Fruit fly (Drosophila melanogaster) whole organism, embryonic: ENCODE measurements around the gene MsrA.

ENCODE experiments used
- CG11696 ChIP-seq: fragments of 200-800 bp; sonication (Bioruptor generic); IDR thresholded peaks from 2 replicates; pipeline ENCODE4 v1.3.6; 2022; ENCODE audit warnings: missing biosample characterization, missing genetic modification characterization
- CG12155 ChIP-seq: fragments of 200-800 bp; sonication (Bioruptor generic); optimal IDR thresholded peaks from 3 replicates; lab custom pipeline; 2016; ENCODE audit warnings: missing biosample characterization, missing genetic modification characterization
- CG13624 ChIP-seq: fragments of 200-800 bp; sonication (Bioruptor generic); optimal IDR thresholded peaks from 2 replicates; lab custom pipeline; 2016; ENCODE audit warnings: missing biosample characterization, missing genetic modification characterization
- CG13775 ChIP-seq: fragments of 200-800 bp; sonication (Bioruptor generic); optimal IDR thresholded peaks from 3 replicates; lab custom pipeline; 2017; ENCODE audit warnings: missing biosample characterization, mild to moderate bottlenecking, missing genetic modification characterization
- CG15011 ChIP-seq: fragments of 200-800 bp; sonication (Bioruptor generic); optimal IDR thresholded peaks from 3 replicates; lab custom pipeline; 2018; ENCODE audit warnings: missing biosample characterization, mild to moderate bottlenecking, missing genetic modification characterization
- CG16779 ChIP-seq: fragments of 200-800 bp; sonication (Bioruptor generic); IDR thresholded peaks from 2 replicates; pipeline ENCODE4 v1.3.6; 2022; ENCODE audit warnings: missing biosample characterization, missing genetic modification characterization
- CG16813 ChIP-seq: fragments of 200-800 bp; sonication (Bioruptor generic); IDR thresholded peaks from 3 replicates; pipeline ENCODE4 v1.3.6; 2022; ENCODE audit warnings: missing biosample characterization, missing genetic modification characterization; ENCODE audit not compliant: partially characterized antibody
- CG17612 ChIP-seq: fragments of 200-800 bp; sonication (Bioruptor generic); IDR thresholded peaks from 2 replicates; pipeline ENCODE4 v1.3.6; 2022; ENCODE audit warnings: missing biosample characterization, missing genetic modification characterization
- CG18599 ChIP-seq: fragments of 200-800 bp; sonication (Bioruptor generic); optimal IDR thresholded peaks from 3 replicates; lab custom pipeline; 2017; ENCODE audit warnings: missing biosample characterization, missing genetic modification characterization, mild to moderate bottlenecking, moderate library complexity, missing genetic modification reagents
- CG34422 ChIP-seq: fragments of 200-800 bp; sonication (Bioruptor generic); IDR thresholded peaks from 3 replicates; pipeline ENCODE4 v1.3.6; 2022; ENCODE audit warnings: missing biosample characterization, missing genetic modification characterization
- CG4854 ChIP-seq: fragments of 200-800 bp; sonication (Bioruptor generic); optimal IDR thresholded peaks from 2 replicates; lab custom pipeline; 2016; ENCODE audit warnings: missing biosample characterization, missing genetic modification characterization, inconsistent platforms
- CG6272 ChIP-seq: fragments of 200-800 bp; sonication (Bioruptor generic); IDR thresholded peaks from 2 replicates; pipeline ENCODE4 v1.3.6; 2022; ENCODE audit warnings: missing biosample characterization, missing genetic modification characterization
- CG7271 ChIP-seq: fragments of 200-800 bp; sonication (Bioruptor generic); optimal IDR thresholded peaks from 2 replicates; lab custom pipeline; 2018; ENCODE audit warnings: missing biosample characterization, mild to moderate bottlenecking, missing genetic modification characterization, moderate library complexity
- CG7839 ChIP-seq: fragments of 200-800 bp; sonication (Bioruptor generic); optimal IDR thresholded peaks from 3 replicates; lab custom pipeline; 2018; ENCODE audit warnings: missing biosample characterization, mild to moderate bottlenecking, missing genetic modification characterization, moderate library complexity
- CG7987 ChIP-seq: fragments of 200-800 bp; sonication (Bioruptor generic); optimal IDR thresholded peaks from 2 replicates; lab custom pipeline; 2018; ENCODE audit warnings: missing biosample characterization, mild to moderate bottlenecking, missing genetic modification characterization, moderate library complexity
- CG9609 ChIP-seq: fragments of 200-800 bp; sonication (Bioruptor generic); optimal IDR thresholded peaks from 3 replicates; lab custom pipeline; 2016; ENCODE audit warnings: missing biosample characterization, missing genetic modification characterization
- Camta ChIP-seq: fragments of 200-800 bp; sonication (Bioruptor generic); optimal IDR thresholded peaks from 2 replicates; lab custom pipeline; 2016; ENCODE audit warnings: missing biosample characterization, missing genetic modification characterization
- Dfd ChIP-seq, 2 experiments: fragments of >200 bp; optimal IDR thresholded peaks; 2 replicates each; lab custom pipeline; 2017; ENCODE audit warnings: missing biosample characterization in 2 of 2, missing genetic modification characterization in 2 of 2
- Dp ChIP-seq: fragments of 200-800 bp; sonication (Bioruptor generic); optimal IDR thresholded peaks from 2 replicates; lab custom pipeline; 2018; ENCODE audit warnings: missing biosample characterization, mild to moderate bottlenecking, missing genetic modification characterization, moderate library complexity
- ERR ChIP-seq: fragments of 200-800 bp; sonication (Bioruptor generic); optimal IDR thresholded peaks from 2 replicates; lab custom pipeline; 2016; ENCODE audit warnings: missing biosample characterization, missing genetic modification characterization
- H15 ChIP-seq: fragments of 200-800 bp; sonication (Bioruptor generic); IDR thresholded peaks from 3 replicates; pipeline ENCODE4 v1.3.6; 2022; ENCODE audit warnings: missing biosample characterization, missing genetic modification characterization
- HmgD ChIP-seq: fragments of 200-800 bp; sonication (Bioruptor generic); optimal IDR thresholded peaks from 3 replicates; lab custom pipeline; 2016; ENCODE audit warnings: missing biosample characterization, missing genetic modification characterization
- Kr ChIP-seq: fragments of 200-800 bp; sonication (Bioruptor generic); optimal IDR thresholded peaks from 2 replicates; lab custom pipeline; 2017; ENCODE audit warnings: missing biosample characterization, mild to moderate bottlenecking, missing genetic modification characterization
- Nf-YB ChIP-seq: fragments of 200-800 bp; sonication (Bioruptor generic); optimal IDR thresholded peaks from 3 replicates; lab custom pipeline; 2019; ENCODE audit warnings: missing biosample characterization, mild to moderate bottlenecking, missing genetic modification characterization, moderate library complexity
- Oli ChIP-seq: fragments of 200-800 bp; sonication (Bioruptor generic); optimal IDR thresholded peaks from 2 replicates; lab custom pipeline; 2018; ENCODE audit warnings: missing biosample characterization, mild to moderate bottlenecking, missing genetic modification characterization, moderate library complexity
- Stat92E ChIP-seq, 3 experiments: fragments of >200 bp in 2 of 3; fragments of 200-800 bp in 1 of 3; sonication (Bioruptor generic) in 1 of 3; optimal IDR thresholded peaks; 2 replicates each; lab custom pipeline; 2017 to 2019; ENCODE audit warnings: missing biosample characterization in 3 of 3, missing genetic modification characterization in 3 of 3, mild to moderate bottlenecking in 1 of 3, moderate library complexity in 1 of 3
- Xbp1 ChIP-seq: fragments of 200-800 bp; sonication (Bioruptor generic); optimal IDR thresholded peaks from 3 replicates; lab custom pipeline; 2016; ENCODE audit warnings: missing biosample characterization, mild to moderate bottlenecking, missing genetic modification characterization
- aop ChIP-seq: fragments of 200-800 bp; sonication (Bioruptor generic); IDR thresholded peaks from 2 replicates; pipeline ENCODE4 v1.3.6; 2022; ENCODE audit warnings: missing biosample characterization, missing genetic modification characterization
- bsh ChIP-seq, 2 experiments: fragments of 200-800 bp; sonication (Bioruptor generic); optimal IDR thresholded peaks; 2 replicates each; lab custom pipeline; 2017 to 2018; ENCODE audit warnings: mild to moderate bottlenecking in 2 of 2, missing biosample characterization in 2 of 2, missing genetic modification characterization in 2 of 2, moderate library complexity in 1 of 2
- chn ChIP-seq: fragments of 200-800 bp; sonication (Bioruptor generic); optimal IDR thresholded peaks from 2 replicates; lab custom pipeline; 2016; ENCODE audit warnings: missing biosample characterization, missing genetic modification characterization
- crp ChIP-seq, 2 experiments: fragments of 200-800 bp; sonication (Bioruptor generic); optimal IDR thresholded peaks; 2 replicates in 1 of 2; 3 replicates in 1 of 2; lab custom pipeline; 2017; ENCODE audit warnings: missing biosample characterization in 2 of 2, missing genetic modification characterization in 2 of 2, mild to moderate bottlenecking in 1 of 2, moderate library complexity in 1 of 2
- fd96Cb ChIP-seq: fragments of 200-800 bp; sonication (Bioruptor generic); optimal IDR thresholded peaks from 2 replicates; lab custom pipeline; 2018; ENCODE audit warnings: missing biosample characterization, mild to moderate bottlenecking, missing genetic modification characterization, moderate library complexity
- fru ChIP-seq: fragments of >200 bp; optimal IDR thresholded peaks from 2 replicates; lab custom pipeline; 2017
- gfzf ChIP-seq: fragments of 200-800 bp; sonication (Bioruptor generic); optimal IDR thresholded peaks from 2 replicates; lab custom pipeline; 2016; ENCODE audit warnings: missing biosample characterization, mild to moderate bottlenecking, missing genetic modification characterization, moderate library complexity
- gt ChIP-seq: fragments of 200-800 bp; sonication (Bioruptor generic); IDR thresholded peaks from 2 replicates; pipeline ENCODE4 v1.3.6; 2022; ENCODE audit warnings: missing biosample characterization, missing genetic modification characterization
- hkb ChIP-seq, 2 experiments: fragments of 200-800 bp in 1 of 2; fragments of >200 bp in 1 of 2; sonication (Bioruptor generic) in 1 of 2; IDR thresholded peaks in 1 of 2; optimal IDR thresholded peaks in 1 of 2; 2 replicates each; pipeline versions ENCODE4 v1.3.6 to Lab custom; 2017 to 2022; ENCODE audit warnings: missing biosample characterization in 1 of 2, missing genetic modification characterization in 1 of 2
- ind ChIP-seq: fragments of 200-800 bp; sonication (Bioruptor generic); optimal IDR thresholded peaks from 3 replicates; lab custom pipeline; 2016; ENCODE audit warnings: missing biosample characterization, missing genetic modification characterization
- nerfin-2 ChIP-seq: fragments of 200-800 bp; sonication (Bioruptor generic); IDR thresholded peaks from 2 replicates; pipeline ENCODE4 v1.3.6; 2022; ENCODE audit warnings: missing biosample characterization, missing genetic modification characterization; ENCODE audit not compliant: partially characterized antibody
- otp ChIP-seq: fragments of 200-800 bp; sonication (Bioruptor generic); IDR thresholded peaks from 3 replicates; pipeline ENCODE4, ENCODE4 v1.3.6; 2022; ENCODE audit warnings: missing biosample characterization, missing genetic modification characterization
- pho ChIP-seq: fragments of 200-800 bp; sonication (Bioruptor generic); optimal IDR thresholded peaks from 2 replicates; lab custom pipeline; 2016; ENCODE audit warnings: missing biosample characterization, missing genetic modification characterization
- pros ChIP-seq: fragments of 200-800 bp; sonication (Bioruptor generic); optimal IDR thresholded peaks from 3 replicates; lab custom pipeline; 2019; ENCODE audit warnings: missing biosample characterization, mild to moderate bottlenecking, missing genetic modification characterization, moderate library complexity
- ro ChIP-seq: fragments of 200-800 bp; sonication (Bioruptor generic); IDR thresholded peaks from 2 replicates; pipeline ENCODE4 v1.3.6; 2022; ENCODE audit warnings: missing biosample characterization, missing genetic modification characterization
- scrt ChIP-seq: fragments of 200-800 bp; sonication (Bioruptor generic); optimal IDR thresholded peaks from 2 replicates; lab custom pipeline; 2018; ENCODE audit warnings: missing biosample characterization, mild to moderate bottlenecking, missing genetic modification characterization, moderate library complexity
- shn ChIP-seq: fragments of 200-800 bp; sonication (Bioruptor generic); optimal IDR thresholded peaks from 3 replicates; lab custom pipeline; 2016; ENCODE audit warnings: missing biosample characterization, missing genetic modification characterization
- sim ChIP-seq: fragments of 200-800 bp; sonication (Bioruptor generic); IDR thresholded peaks from 2 replicates; pipeline ENCODE4 v1.3.6; 2022; ENCODE audit warnings: missing biosample characterization, missing genetic modification characterization
- slou ChIP-seq: fragments of 200-800 bp; sonication (Bioruptor generic); optimal IDR thresholded peaks from 3 replicates; lab custom pipeline; 2016; ENCODE audit warnings: missing biosample characterization, missing genetic modification characterization
- yki ChIP-seq: fragments of >200 bp; optimal IDR thresholded peaks from 3 replicates; lab custom pipeline; 2018
- zf30C ChIP-seq: fragments of 200-800 bp; sonication (Bioruptor generic); optimal IDR thresholded peaks from 3 replicates; lab custom pipeline; 2018; ENCODE audit warnings: missing biosample characterization, mild to moderate bottlenecking, missing genetic modification characterization
- zfh1 ChIP-seq: fragments of 200-800 bp; sonication (Bioruptor generic); IDR thresholded peaks from 3 replicates; pipeline ENCODE4 v1.3.6; 2022; ENCODE audit warnings: missing biosample characterization, missing genetic modification characterization

MsrA gene

dm6 chr3L:15497902-15498301 is 12.9 kb upstream of the MsrA start, which contains the start of gene CG7276:
Gene CG7276 (plus strand): TSS chr3L:15498202.
- no peak for TF ChIP-seq CG11696
- TF ChIP-seq CG7839 (tag; lab: Kevin White, UChicago): no peak
- TF ChIP-seq Stat92E (GFP tag; optimal IDR thresholded peaks at IDR 0.05; lab: Kevin White, UChicago): no peak
- TF ChIP-seq CG7987 (GFP tag; lab: Kevin White, UChicago): no peak
- no peak for TF ChIP-seq gt (GFP tag; lab: Robert Waterston, UW)
- no peak for TF ChIP-seq Dfd (GFP tag; optimal IDR thresholded peaks at IDR 0.05; lab: Kevin White, UChicago)
- TF ChIP-seq nerfin-2 (GFP tag; lab: Robert Waterston, UW): no peak
- no peak for TF ChIP-seq CG12155
- TF ChIP-seq chn (GFP tag; lab: Kevin White, UChicago): no peak
- TF ChIP-seq H15 (GFP tag; lab: Robert Waterston, UW): no peak
- no peak for TF ChIP-seq sim
- TF ChIP-seq CG13624 (GFP tag; lab: Kevin White, UChicago): no peak
- no peak for TF ChIP-seq fd96Cb (tag; lab: Kevin White, UChicago)
- no peak for TF ChIP-seq CG15011 (GFP tag; lab: Kevin White, UChicago)
- no peak for TF ChIP-seq CG7271 (tag; lab: Kevin White, UChicago)
- TF ChIP-seq Camta (GFP tag; lab: Kevin White, UChicago): no peak
- TF ChIP-seq Dp (GFP tag; lab: Kevin White, UChicago): no peak
- TF ChIP-seq bsh (GFP tag; optimal IDR thresholded peaks at IDR 0.05; lab: Kevin White, UChicago): no peak
- no peak for TF ChIP-seq zfh1 (GFP tag; lab: Robert Waterston, UW)
- TF ChIP-seq, all 482 proteins: peak for 0

dm6 chr3L:15498745-15499144 is 12.1 kb upstream of the MsrA start, which contains the start of gene CG7275:
Gene CG7275 (plus strand): TSS chr3L:15498959.
- TF ChIP-seq CG13775: no peak
- TF ChIP-seq nerfin-2 (GFP tag; lab: Robert Waterston, UW): peak; percentile 23; the same call in 1 of the 2 replicates
- no peak for TF ChIP-seq yki
- no peak for TF ChIP-seq Xbp1 (GFP tag; lab: Kevin White, UChicago)
- no peak for TF ChIP-seq CG11696
- TF ChIP-seq ro (GFP tag; lab: Robert Waterston, UW): no peak
- TF ChIP-seq gfzf (GFP tag; lab: Kevin White, UChicago): peak; percentile 26
- no peak for TF ChIP-seq slou (GFP tag; lab: Kevin White, UChicago)
- TF ChIP-seq CG16813: peak; percentile 37; the same call in 2 of the 3 replicates
- no peak for TF ChIP-seq aop (GFP tag; lab: Robert Waterston, UW)
- no peak for TF ChIP-seq Oli
- peak; percentile 53; the same call in 1 of the 3 replicates for TF ChIP-seq CG34422 (GFP tag; lab: Robert Waterston, UW)
- TF ChIP-seq scrt (GFP tag; lab: Kevin White, UChicago): no peak
- no peak for TF ChIP-seq CG16779 (GFP tag; lab: Robert Waterston, UW)
- no peak for TF ChIP-seq otp (GFP tag; lab: Robert Waterston, UW)
- no peak for TF ChIP-seq CG17612 (GFP tag; lab: Robert Waterston, UW)
- TF ChIP-seq shn (GFP tag; lab: Kevin White, UChicago): no peak
- no peak for TF ChIP-seq ind (GFP tag; lab: Kevin White, UChicago)
- peak; percentile 26 for TF ChIP-seq hkb (optimal IDR thresholded peaks at IDR 0.05; lab: Kevin White, UChicago)
- TF ChIP-seq hkb (GFP tag; IDR thresholded peaks at IDR 0.05; lab: Robert Waterston, UW): no peak
- TF ChIP-seq H15 (GFP tag; lab: Robert Waterston, UW): no peak
- no peak for TF ChIP-seq CG4854 (GFP tag; lab: Kevin White, UChicago)
- TF ChIP-seq fru (lab: Kevin White, UChicago): no peak
- no peak for TF ChIP-seq Stat92E (GFP tag; optimal IDR thresholded peaks at IDR 0.05; lab: Kevin White, UChicago)
- TF ChIP-seq CG9609 (GFP tag; lab: Kevin White, UChicago): no peak
- TF ChIP-seq CG18599 (GFP tag; lab: Kevin White, UChicago): no peak
- TF ChIP-seq CG6272 (GFP tag; lab: Robert Waterston, UW): no peak
- no peak for TF ChIP-seq ERR (GFP tag; lab: Kevin White, UChicago)
- TF ChIP-seq pho (GFP tag; lab: Kevin White, UChicago): no peak
- no peak for TF ChIP-seq HmgD
- no peak for TF ChIP-seq pros (GFP tag; lab: Kevin White, UChicago)
- TF ChIP-seq Kr (GFP tag; lab: Kevin White, UChicago): no peak
- TF ChIP-seq Nf-YB: no peak
- no peak for TF ChIP-seq zf30C (GFP tag; lab: Kevin White, UChicago)
- no peak for TF ChIP-seq fd96Cb (tag; lab: Kevin White, UChicago)
- TF ChIP-seq crp (GFP tag; optimal IDR thresholded peaks at IDR 0.05; lab: Kevin White, UChicago): peak; percentile 86 to 98
